Fruit fly (Drosophila melanogaster) whole organism, embryonic: Measurements from ENCODE around the gene CG2772.

Experiments
- Abd-B ChIP-seq: fragments of 200-800 bp; sonication (Bioruptor generic); optimal IDR thresholded peaks from 2 replicates; lab custom pipeline; 2018; ENCODE audit warnings: missing biosample characterization, mild to moderate bottlenecking, missing genetic modification characterization, moderate library complexity
- BEAF-32 ChIP-seq: fragments of 200-800 bp; sonication (Bioruptor generic); optimal IDR thresholded peaks from 3 replicates; lab custom pipeline; 2017; ENCODE audit warnings: missing biosample characterization, missing genetic modification characterization, mild to moderate bottlenecking, moderate library complexity, missing genetic modification reagents
- CG10147 ChIP-seq: fragments of 200-800 bp; sonication (Bioruptor generic); optimal IDR thresholded peaks from 2 replicates; lab custom pipeline; 2019; ENCODE audit warnings: missing biosample characterization, mild to moderate bottlenecking, missing genetic modification characterization, moderate library complexity
- CG10267 ChIP-seq: fragments of 200-800 bp; sonication (Bioruptor generic); optimal IDR thresholded peaks from 2 replicates; lab custom pipeline; 2018; ENCODE audit warnings: missing biosample characterization, mild to moderate bottlenecking, missing genetic modification characterization, moderate library complexity
- CG12104 ChIP-seq: fragments of 200-800 bp; sonication (Bioruptor generic); optimal IDR thresholded peaks from 3 replicates; lab custom pipeline; 2016; ENCODE audit warnings: missing biosample characterization, missing genetic modification characterization
- CG12236 ChIP-seq: fragments of 200-800 bp; sonication (Bioruptor generic); optimal IDR thresholded peaks from 2 replicates; lab custom pipeline; 2016; ENCODE audit warnings: missing biosample characterization, missing genetic modification characterization
- CG12299 ChIP-seq: fragments of 200-800 bp; sonication (Bioruptor generic); optimal IDR thresholded peaks from 2 replicates; lab custom pipeline; 2018; ENCODE audit warnings: missing biosample characterization, mild to moderate bottlenecking, missing genetic modification characterization
- CG12744 ChIP-seq: fragments of 200-800 bp; sonication (Bioruptor generic); optimal IDR thresholded peaks from 2 replicates; lab custom pipeline; 2016; ENCODE audit warnings: missing biosample characterization, missing genetic modification characterization
- CG13123 ChIP-seq: fragments of 200-800 bp; sonication (Bioruptor generic); optimal IDR thresholded peaks from 2 replicates; lab custom pipeline; 2016; ENCODE audit warnings: missing biosample characterization, missing genetic modification characterization
- CG13894 ChIP-seq: fragments of 200-800 bp; sonication (Bioruptor generic); optimal IDR thresholded peaks from 3 replicates; lab custom pipeline; 2018; ENCODE audit warnings: missing biosample characterization, mild to moderate bottlenecking, missing genetic modification characterization, moderate library complexity
- CG15696 ChIP-seq: fragments of 200-800 bp; sonication (Bioruptor generic); optimal IDR thresholded peaks from 2 replicates; lab custom pipeline; 2019; ENCODE audit warnings: missing biosample characterization, mild to moderate bottlenecking, missing genetic modification characterization, moderate library complexity
- CG16863 ChIP-seq: fragments of 200-800 bp; sonication (Bioruptor generic); optimal IDR thresholded peaks from 3 replicates; lab custom pipeline; 2016; ENCODE audit warnings: missing biosample characterization, missing genetic modification characterization
- CG17361 ChIP-seq: fragments of 200-800 bp; sonication (Bioruptor generic); IDR thresholded peaks from 3 replicates; pipeline ENCODE4 v1.3.6; 2022; ENCODE audit warnings: missing biosample characterization, missing genetic modification characterization
- CG1792 ChIP-seq: fragments of 200-800 bp; sonication (Bioruptor generic); optimal IDR thresholded peaks from 2 replicates; lab custom pipeline; 2016; ENCODE audit warnings: missing biosample characterization, missing genetic modification characterization
- CG2889 ChIP-seq: fragments of 200-800 bp; sonication (Bioruptor generic); IDR thresholded peaks from 3 replicates; pipeline ENCODE4 v1.3.6; 2022; ENCODE audit warnings: missing biosample characterization, missing genetic modification characterization
- CG33557 ChIP-seq: fragments of 200-800 bp; sonication (Bioruptor generic); optimal IDR thresholded peaks from 2 replicates; lab custom pipeline; 2019; ENCODE audit warnings: missing biosample characterization, mild to moderate bottlenecking, missing genetic modification characterization, moderate library complexity
- CG4404 ChIP-seq: fragments of 200-800 bp; sonication (Bioruptor generic); IDR thresholded peaks from 2 replicates; pipeline ENCODE4 v1.3.6; 2022; ENCODE audit warnings: missing biosample characterization, missing genetic modification characterization
- CG5953 ChIP-seq: fragments of 200-800 bp; sonication (Bioruptor generic); IDR thresholded peaks from 2 replicates; pipeline ENCODE4 v1.3.6; 2022; ENCODE audit warnings: missing biosample characterization, missing genetic modification characterization
- CHES-1-like ChIP-seq: fragments of 200-800 bp; sonication (Bioruptor generic); optimal IDR thresholded peaks from 2 replicates; lab custom pipeline; 2016; ENCODE audit warnings: missing biosample characterization, missing genetic modification characterization
- CrebB ChIP-seq: fragments of 200-800 bp; sonication (Bioruptor generic); optimal IDR thresholded peaks from 3 replicates; lab custom pipeline; 2018; ENCODE audit warnings: missing biosample characterization, mild to moderate bottlenecking, missing genetic modification characterization
- D ChIP-seq, 2 experiments: fragments of 200-800 bp in 1 of 2; fragments of >200 bp in 1 of 2; sonication (Bioruptor generic) in 1 of 2; optimal IDR thresholded peaks; 2 replicates in 1 of 2; 3 replicates in 1 of 2; lab custom pipeline; 2017; ENCODE audit warnings: mild to moderate bottlenecking in 1 of 2, missing biosample characterization in 1 of 2, missing genetic modification characterization in 1 of 2, missing genetic modification reagents in 1 of 2
- Dfd ChIP-seq, 2 experiments: fragments of >200 bp; optimal IDR thresholded peaks; 2 replicates each; lab custom pipeline; 2017; ENCODE audit warnings: missing biosample characterization in 2 of 2, missing genetic modification characterization in 2 of 2
- E2f1 ChIP-seq: fragments of 200-800 bp; sonication (Bioruptor generic); IDR thresholded peaks from 2 replicates; pipeline ENCODE4 v1.3.6; 2022; ENCODE audit warnings: missing biosample characterization, missing genetic modification characterization
- H2.0 ChIP-seq: fragments of 200-800 bp; sonication (Bioruptor generic); IDR thresholded peaks from 2 replicates; pipeline ENCODE4 v1.3.6; 2022; ENCODE audit warnings: missing biosample characterization, missing genetic modification characterization
- HLH3B ChIP-seq: fragments of 200-800 bp; sonication (Bioruptor generic); IDR thresholded peaks from 2 replicates; pipeline ENCODE4 v1.3.6; 2022; ENCODE audit warnings: missing biosample characterization, missing genetic modification characterization
- Jarid2 ChIP-seq: fragments of 200-800 bp; sonication (Bioruptor generic); optimal IDR thresholded peaks from 3 replicates; lab custom pipeline; 2017; ENCODE audit warnings: mild to moderate bottlenecking, missing biosample characterization, missing genetic modification reagents, missing genetic modification characterization
- Mes4 ChIP-seq: fragments of 200-800 bp; sonication (Bioruptor generic); optimal IDR thresholded peaks from 2 replicates; lab custom pipeline; 2016; ENCODE audit warnings: missing biosample characterization, missing genetic modification characterization
- Ravus ChIP-seq: fragments of 200-800 bp; sonication (Bioruptor generic); IDR thresholded peaks from 2 replicates; pipeline ENCODE4 v1.3.6; 2022; ENCODE audit warnings: missing biosample characterization, missing genetic modification characterization
- Scr ChIP-seq: fragments of 200-800 bp; sonication (Bioruptor generic); IDR thresholded peaks from 2 replicates; pipeline ENCODE4 v1.3.6; 2022; ENCODE audit warnings: missing biosample characterization, missing genetic modification characterization; ENCODE audit not compliant: partially characterized antibody
- Sox100B ChIP-seq: fragments of 200-800 bp; sonication (Bioruptor generic); optimal IDR thresholded peaks from 3 replicates; lab custom pipeline; 2018; ENCODE audit warnings: missing biosample characterization, mild to moderate bottlenecking, missing genetic modification characterization
- Ssrp ChIP-seq: fragments of 200-800 bp; sonication (Bioruptor generic); optimal IDR thresholded peaks from 2 replicates; lab custom pipeline; 2018; ENCODE audit warnings: missing biosample characterization, mild to moderate bottlenecking, missing genetic modification characterization, moderate library complexity
- Xbp1 ChIP-seq: fragments of 200-800 bp; sonication (Bioruptor generic); optimal IDR thresholded peaks from 3 replicates; lab custom pipeline; 2016; ENCODE audit warnings: missing biosample characterization, mild to moderate bottlenecking, missing genetic modification characterization
- amos ChIP-seq: fragments of 200-800 bp; sonication (Bioruptor generic); IDR thresholded peaks from 2 replicates; pipeline ENCODE4 v1.3.6; 2022; ENCODE audit warnings: missing biosample characterization, missing genetic modification characterization; ENCODE audit not compliant: partially characterized antibody
- ap ChIP-seq: fragments of 200-800 bp; sonication (Bioruptor generic); IDR thresholded peaks from 2 replicates; pipeline ENCODE4 v1.3.6; 2022; ENCODE audit warnings: missing biosample characterization, missing genetic modification characterization
- br ChIP-seq: fragments of >200 bp; optimal IDR thresholded peaks from 2 replicates; lab custom pipeline; 2017
- cato ChIP-seq: fragments of 200-800 bp; sonication (Bioruptor generic); optimal IDR thresholded peaks from 2 replicates; lab custom pipeline; 2016; ENCODE audit warnings: missing biosample characterization, missing genetic modification characterization, borderline replicate concordance
- chn ChIP-seq: fragments of 200-800 bp; sonication (Bioruptor generic); optimal IDR thresholded peaks from 2 replicates; lab custom pipeline; 2016; ENCODE audit warnings: missing biosample characterization, missing genetic modification characterization
- cwo ChIP-seq: fragments of 200-800 bp; sonication (Bioruptor generic); optimal IDR thresholded peaks from 3 replicates; lab custom pipeline; 2017; ENCODE audit warnings: missing biosample characterization, missing genetic modification characterization, mild to moderate bottlenecking, moderate library complexity, missing genetic modification reagents
- da ChIP-seq: fragments of 200-800 bp; sonication (Bioruptor generic); optimal IDR thresholded peaks from 2 replicates; lab custom pipeline; 2016; ENCODE audit warnings: missing biosample characterization, missing genetic modification characterization
- eve ChIP-seq, 2 experiments: fragments of >200 bp; optimal IDR thresholded peaks; 2 replicates each; lab custom pipeline; 2017; ENCODE audit warnings: missing biosample characterization in 2 of 2, missing genetic modification characterization in 2 of 2
- gt ChIP-seq: fragments of 200-800 bp; sonication (Bioruptor generic); IDR thresholded peaks from 2 replicates; pipeline ENCODE4 v1.3.6; 2022; ENCODE audit warnings: missing biosample characterization, missing genetic modification characterization
- inv ChIP-seq: fragments of 200-800 bp; sonication (Bioruptor generic); IDR thresholded peaks from 2 replicates; pipeline ENCODE4 v1.3.6; 2022; ENCODE audit warnings: missing biosample characterization, missing genetic modification characterization; ENCODE audit not compliant: partially characterized antibody
- kay ChIP-seq: fragments of 200-800 bp; sonication (Bioruptor generic); optimal IDR thresholded peaks from 2 replicates; lab custom pipeline; 2016; ENCODE audit warnings: missing biosample characterization, missing genetic modification characterization
- nerfin-1 ChIP-seq: fragments of 200-800 bp; sonication (Bioruptor generic); optimal IDR thresholded peaks from 3 replicates; lab custom pipeline; 2019; ENCODE audit warnings: missing biosample characterization, mild to moderate bottlenecking, missing genetic modification characterization, moderate library complexity
- pan ChIP-seq, 4 experiments: fragments of >200 bp in 3 of 4; fragments of 200-800 bp in 1 of 4; sonication (Bioruptor generic) in 1 of 4; optimal IDR thresholded peaks in 3 of 4; IDR thresholded peaks in 1 of 4; 2 replicates each; pipeline versions ENCODE4 v1.3.6 to Lab custom; 2017 to 2022; ENCODE audit warnings: missing biosample characterization in 2 of 4, missing genetic modification characterization in 2 of 4, mixed read lengths in 1 of 4
- slp2 ChIP-seq: fragments of 200-800 bp; sonication (Bioruptor generic); optimal IDR thresholded peaks from 2 replicates; lab custom pipeline; 2016; ENCODE audit warnings: missing biosample characterization, missing genetic modification characterization
- tx ChIP-seq: fragments of 200-800 bp; sonication (Bioruptor generic); optimal IDR thresholded peaks from 2 replicates; lab custom pipeline; 2016; ENCODE audit warnings: missing biosample characterization, missing genetic modification characterization
- wek ChIP-seq: fragments of 200-800 bp; sonication (Bioruptor generic); optimal IDR thresholded peaks from 3 replicates; lab custom pipeline; 2018; ENCODE audit warnings: missing biosample characterization, mild to moderate bottlenecking, missing genetic modification characterization, moderate library complexity
- zfh1 ChIP-seq: fragments of 200-800 bp; sonication (Bioruptor generic); IDR thresholded peaks from 3 replicates; pipeline ENCODE4 v1.3.6; 2022; ENCODE audit warnings: missing biosample characterization, missing genetic modification characterization
- zfh2 ChIP-seq: fragments of 200-800 bp; sonication (Bioruptor generic); optimal IDR thresholded peaks from 2 replicates; lab custom pipeline; 2016; ENCODE audit warnings: missing biosample characterization, missing genetic modification characterization

Gene CG2772

dm6 chr2L:3457007-3457406 is 11.2 kb downstream of the CG2772 start, which contains the start of the genes Cog3 and Sec5 (continued):
- TF ChIP-seq BEAF-32 (GFP tag; lab: Kevin White, UChicago) = peak; percentile 24
- TF ChIP-seq Mes4 = peak; percentile 3
- TF ChIP-seq slp2 (GFP tag; lab: Kevin White, UChicago) = peak; percentile 6
- peak; percentile 53; the same call in 1 of the 2 replicates for TF ChIP-seq E2f1 (GFP tag; lab: Robert Waterston, UW)
- TF ChIP-seq CG15696 (tag; lab: Kevin White, UChicago) = peak; percentile 69
- TF ChIP-seq zfh1 (GFP tag; lab: Robert Waterston, UW) = 0 out of 3 replicates have a peak, but pooled peaks have one; percentile 43
- TF ChIP-seq CG13123 (GFP tag; lab: Kevin White, UChicago) = no peak
- no peak for TF ChIP-seq eve (GFP tag; optimal IDR thresholded peaks at IDR 0.05; lab: Kevin White, UChicago)
- TF ChIP-seq ap (GFP tag; lab: Robert Waterston, UW) = no peak
- TF ChIP-seq CG10147 (GFP tag; lab: Kevin White, UChicago) = no peak
- no peak for TF ChIP-seq tx (GFP tag; lab: Kevin White, UChicago)
- TF ChIP-seq D (optimal IDR thresholded peaks at IDR 0.05; lab: Kevin White, UChicago) = no peak
- TF ChIP-seq D (GFP tag; optimal IDR thresholded peaks at IDR 0.05; lab: Kevin White, UChicago) = peak; percentile 74
- no peak for TF ChIP-seq Ravus (GFP tag; lab: Robert Waterston, UW)
- no peak for TF ChIP-seq Sox100B (GFP tag; lab: Kevin White, UChicago)
- no peak for TF ChIP-seq amos (GFP tag; lab: Robert Waterston, UW)
- TF ChIP-seq nerfin-1 (tag; lab: Kevin White, UChicago) = peak; percentile 67
- TF ChIP-seq gt = no peak
- TF ChIP-seq cato = peak; percentile 7
- TF ChIP-seq Xbp1 (GFP tag; lab: Kevin White, UChicago) = peak; percentile 58
- TF ChIP-seq CG1792 (GFP tag; lab: Kevin White, UChicago) = no peak
- no peak for TF ChIP-seq br (lab: Kevin White, UChicago)
- peak; percentile 61 for TF ChIP-seq zfh2 (GFP tag; lab: Kevin White, UChicago)
- no peak; the same call in 1 of the 3 replicates for TF ChIP-seq CG17361 (GFP tag; lab: Robert Waterston, UW)
- peak; percentile 30 for TF ChIP-seq kay (GFP tag; lab: Kevin White, UChicago)
- TF ChIP-seq wek (GFP tag; lab: Kevin White, UChicago) = no peak
- TF ChIP-seq cwo (GFP tag; lab: Kevin White, UChicago) = no peak
- peak; percentile 47 for TF ChIP-seq chn (GFP tag; lab: Kevin White, UChicago)
- TF ChIP-seq HLH3B (GFP tag; lab: Robert Waterston, UW) = no peak; the same call in 1 of the 2 replicates
- 0 out of 2 replicates have a peak, but pooled peaks have one; percentile 26 for TF ChIP-seq Scr (GFP tag; lab: Robert Waterston, UW)
- TF ChIP-seq CG12744 = no peak
- TF ChIP-seq H2.0 = peak; percentile 23; the same call in 1 of the 2 replicates
- TF ChIP-seq CG5953 (GFP tag; lab: Robert Waterston, UW) = no peak
- TF ChIP-seq CG10267 = peak; percentile 98
- TF ChIP-seq CHES-1-like (GFP tag; lab: Kevin White, UChicago) = peak; percentile 57
- no peak for TF ChIP-seq da (GFP tag; lab: Kevin White, UChicago)
- TF ChIP-seq Abd-B (GFP tag; lab: Kevin White, UChicago) = peak; percentile 77
- TF ChIP-seq Dfd (GFP tag; optimal IDR thresholded peaks at IDR 0.05; lab: Kevin White, UChicago) = no peak
- no peak for TF ChIP-seq inv
- no peak for TF ChIP-seq CG12299 (tag; lab: Kevin White, UChicago)
- TF ChIP-seq Ssrp = no peak
- no peak for TF ChIP-seq CG16863 (GFP tag; lab: Kevin White, UChicago)
- peak; percentile 58 for TF ChIP-seq CG12104
- no peak for TF ChIP-seq CG13894 (tag; lab: Kevin White, UChicago)
- TF ChIP-seq pan (optimal IDR thresholded peaks at IDR 0.05; lab: Kevin White, UChicago) = no peak
- peak in 1 of 2 experiments; percentile 69 for TF ChIP-seq pan (GFP tag; optimal IDR thresholded peaks at IDR 0.05 in 1 of 2, IDR thresholded peaks at IDR 0.05 in 1 of 2)
- TF ChIP-seq CG4404 (GFP tag; lab: Robert Waterston, UW) = peak; percentile 56; the same call in 1 of the 2 replicates
- TF ChIP-seq CG12236 = no peak
- peak; percentile 56 for TF ChIP-seq CG33557 (GFP tag; lab: Kevin White, UChicago)
- no peak for TF ChIP-seq Jarid2 (GFP tag; lab: Kevin White, UChicago)
- TF ChIP-seq CG2889 (GFP tag; lab: Robert Waterston, UW) = no peak
- TF ChIP-seq CrebB (tag; lab: Kevin White, UChicago) = peak; percentile 29
